Worm (Caenorhabditis elegans): Measurements from ENCODE around the gene F40F8.11.

- no peak for TF ChIP-seq dao-5 (tag; optimal IDR thresholded peaks at IDR 0.05)
- no peak for TF ChIP-seq him-1 (tag; optimal IDR thresholded peaks at IDR 0.05)
- no peak for TF ChIP-seq W03F9.2 (tag; optimal IDR thresholded peaks at IDR 0.05)
Observed at ce11 chrII:11155400-11155799, 23.0 kb upstream of the F40F8.11 start.

All from whole organism, L4/young adult.